Worm (Caenorhabditis elegans) whole organism, L2 larva: ENCODE measurements around the gene F08H9.4.

ENCODE experiments used
- C34F6.9 ChIP-seq: fragments of 150-350 bp; optimal IDR thresholded peaks from 2 replicates; lab custom pipeline; 2014; ENCODE audit warnings: missing biosample characterization, missing genetic modification characterization
- R02D3.7 ChIP-seq: fragments of 150-350 bp; optimal IDR thresholded peaks from 2 replicates; lab custom pipeline; 2014; ENCODE audit warnings: missing biosample characterization, missing genetic modification characterization
- ZK546.5 ChIP-seq: sonication (generic microtip); optimal IDR thresholded peaks from 2 replicates; lab custom pipeline; 2017; ENCODE audit warnings: missing biosample characterization, missing genetic modification characterization
- ama-1 ChIP-seq: fragments of 150-350 bp; optimal IDR thresholded peaks from 2 replicates; lab custom pipeline; 2018; ENCODE audit warnings: inconsistent platforms
- blmp-1 ChIP-seq: sonication (generic microtip); optimal IDR thresholded peaks from 2 replicates; lab custom pipeline; 2017; ENCODE audit warnings: missing genetic modification characterization, mild to moderate bottlenecking, missing compliant biosample characterization, antibody characterized with exemption, moderate library complexity; ENCODE audit not compliant: insufficient read depth
- ceh-16 ChIP-seq: fragments of 150-350 bp; optimal IDR thresholded peaks from 2 replicates; lab custom pipeline; 2014; ENCODE audit warnings: missing biosample characterization, missing genetic modification characterization
- ceh-82 ChIP-seq: fragments of 150-350 bp; optimal IDR thresholded peaks from 2 replicates; lab custom pipeline; 2014; ENCODE audit warnings: missing biosample characterization, missing genetic modification characterization
- crh-2 ChIP-seq: sonication (generic microtip); optimal IDR thresholded peaks from 2 replicates; lab custom pipeline; 2017; ENCODE audit warnings: missing biosample characterization, missing genetic modification characterization
- egl-27 ChIP-seq: sonication (generic microtip); optimal IDR thresholded peaks from 3 replicates; lab custom pipeline; 2017; ENCODE audit warnings: missing biosample characterization, missing genetic modification reagents, missing genetic modification characterization
- elt-1 ChIP-seq: fragments of 150-350 bp; optimal IDR thresholded peaks from 2 replicates; lab custom pipeline; 2014; ENCODE audit warnings: missing biosample characterization, missing genetic modification characterization
- elt-3 ChIP-seq: sonication (generic microtip); optimal IDR thresholded peaks from 2 replicates; lab custom pipeline; 2017; ENCODE audit warnings: missing biosample characterization, missing genetic modification characterization
- fos-1 ChIP-seq: fragments of 150-350 bp; optimal IDR thresholded peaks from 2 replicates; lab custom pipeline; 2014; ENCODE audit warnings: missing biosample characterization, missing genetic modification characterization
- gmeb-1 ChIP-seq: fragments of 150-350 bp; optimal IDR thresholded peaks from 2 replicates; lab custom pipeline; 2014; ENCODE audit warnings: missing biosample characterization, missing genetic modification characterization
- lin-11 ChIP-seq: fragments of 150-350 bp; sonication (generic microtip); optimal IDR thresholded peaks from 2 replicates; lab custom pipeline; 2014; ENCODE audit warnings: missing biosample characterization, missing genetic modification characterization, inconsistent platforms, mixed read lengths
- lin-13 ChIP-seq: fragments of 150-350 bp; optimal IDR thresholded peaks from 2 replicates; lab custom pipeline; 2014; ENCODE audit warnings: missing biosample characterization, missing genetic modification reagents, missing genetic modification characterization
- lin-39 ChIP-seq: fragments of 150-350 bp; optimal IDR thresholded peaks from 2 replicates; lab custom pipeline; 2014; ENCODE audit warnings: missing biosample characterization, missing genetic modification reagents, missing genetic modification characterization
- lsy-2 ChIP-seq, 2 experiments: fragments of 150-350 bp in 1 of 2; sonication (generic microtip) in 1 of 2; optimal IDR thresholded peaks; 2 replicates each; lab custom pipeline; 2014 to 2017; ENCODE audit warnings: missing biosample characterization in 2 of 2, missing genetic modification characterization in 2 of 2
- mab-5 ChIP-seq: fragments of 150-350 bp; optimal IDR thresholded peaks from 2 replicates; lab custom pipeline; 2014; ENCODE audit warnings: missing biosample characterization, missing genetic modification characterization
- mbf-1 ChIP-seq: sonication (generic microtip); optimal IDR thresholded peaks from 2 replicates; lab custom pipeline; 2017; ENCODE audit warnings: missing biosample characterization, missing genetic modification characterization
- mdl-1 ChIP-seq, 2 experiments: fragments of 150-350 bp in 1 of 2; sonication (generic microtip) in 1 of 2; optimal IDR thresholded peaks; 2 replicates each; lab custom pipeline; 2017; ENCODE audit warnings: missing biosample characterization in 2 of 2, missing genetic modification characterization in 2 of 2
- nhr-10 ChIP-seq: sonication (generic microtip); optimal IDR thresholded peaks from 2 replicates; lab custom pipeline; 2017; ENCODE audit warnings: missing biosample characterization, missing genetic modification characterization
- nhr-11 ChIP-seq: fragments of 150-350 bp; optimal IDR thresholded peaks from 2 replicates; lab custom pipeline; 2014; ENCODE audit warnings: missing biosample characterization, missing genetic modification characterization
- nhr-12 ChIP-seq: fragments of 150-350 bp; optimal IDR thresholded peaks from 2 replicates; lab custom pipeline; 2014; ENCODE audit warnings: missing biosample characterization, missing genetic modification characterization
- nhr-129 ChIP-seq: fragments of 150-350 bp; optimal IDR thresholded peaks from 2 replicates; lab custom pipeline; 2014; ENCODE audit warnings: missing biosample characterization, missing genetic modification characterization
- nhr-21 ChIP-seq: fragments of 150-350 bp; optimal IDR thresholded peaks from 2 replicates; lab custom pipeline; 2014; ENCODE audit warnings: missing biosample characterization, missing genetic modification characterization
- nhr-23 ChIP-seq: fragments of 150-350 bp; optimal IDR thresholded peaks from 2 replicates; lab custom pipeline; 2014; ENCODE audit warnings: missing biosample characterization, missing genetic modification reagents, missing genetic modification characterization
- nhr-237 ChIP-seq: fragments of 150-350 bp; optimal IDR thresholded peaks from 2 replicates; lab custom pipeline; 2014; ENCODE audit warnings: missing biosample characterization, missing genetic modification characterization
- nhr-25 ChIP-seq: fragments of 150-350 bp; sonication (generic microtip); optimal IDR thresholded peaks from 3 replicates; lab custom pipeline; 2014; ENCODE audit warnings: missing biosample characterization, missing genetic modification characterization
- nhr-77 ChIP-seq: fragments of 150-350 bp; optimal IDR thresholded peaks from 2 replicates; lab custom pipeline; 2014; ENCODE audit warnings: missing biosample characterization, missing genetic modification characterization
- peb-1 ChIP-seq: fragments of 150-350 bp; optimal IDR thresholded peaks from 2 replicates; lab custom pipeline; 2014; ENCODE audit warnings: missing biosample characterization, missing genetic modification characterization
- sem-4 ChIP-seq: fragments of 150-350 bp; optimal IDR thresholded peaks from 2 replicates; lab custom pipeline; 2014; ENCODE audit warnings: missing biosample characterization, missing genetic modification reagents, missing genetic modification characterization
- skn-1 ChIP-seq: sonication (generic microtip); optimal IDR thresholded peaks from 2 replicates; lab custom pipeline; 2017; ENCODE audit warnings: missing biosample characterization, missing genetic modification characterization
- sma-3 ChIP-seq: sonication (generic microtip); optimal IDR thresholded peaks from 2 replicates; lab custom pipeline; 2016; ENCODE audit warnings: missing genetic modification reagents, missing genetic modification characterization, missing compliant biosample characterization
- sma-9 ChIP-seq, 2 experiments: fragments of 150-350 bp in 1 of 2; sonication (generic microtip) in 1 of 2; optimal IDR thresholded peaks; 2 replicates each; lab custom pipeline; 2014 to 2016; ENCODE audit warnings: missing genetic modification characterization in 2 of 2, mild to moderate bottlenecking in 1 of 2, missing biosample characterization in 1 of 2, missing compliant biosample characterization in 1 of 2, missing genetic modification reagents in 1 of 2, moderate library complexity in 1 of 2
- snpc-4 ChIP-seq: fragments of 150-350 bp; optimal IDR thresholded peaks from 2 replicates; lab custom pipeline; 2014; ENCODE audit warnings: missing biosample characterization, missing genetic modification characterization
- unc-55 ChIP-seq: fragments of 150-350 bp; sonication (generic microtip); optimal IDR thresholded peaks from 3 replicates; lab custom pipeline; 2014; ENCODE audit warnings: missing biosample characterization, missing genetic modification reagents, missing genetic modification characterization
- ztf-1 ChIP-seq: fragments of 200-800 bp; sonication (Bioruptor generic); conservative IDR thresholded peaks from 2 replicates; pipeline ENCODE4 v1.3.6; 2022; ENCODE audit warnings: missing genetic modification characterization, missing compliant biosample characterization
- ztf-11 ChIP-seq: sonication (generic microtip); optimal IDR thresholded peaks from 2 replicates; lab custom pipeline; 2017; ENCODE audit warnings: missing biosample characterization, missing genetic modification characterization
- ztf-4 ChIP-seq: fragments of 150-350 bp; optimal IDR thresholded peaks from 2 replicates; lab custom pipeline; 2014; ENCODE audit warnings: missing biosample characterization, missing genetic modification characterization

F08H9.4 gene

DNA sequence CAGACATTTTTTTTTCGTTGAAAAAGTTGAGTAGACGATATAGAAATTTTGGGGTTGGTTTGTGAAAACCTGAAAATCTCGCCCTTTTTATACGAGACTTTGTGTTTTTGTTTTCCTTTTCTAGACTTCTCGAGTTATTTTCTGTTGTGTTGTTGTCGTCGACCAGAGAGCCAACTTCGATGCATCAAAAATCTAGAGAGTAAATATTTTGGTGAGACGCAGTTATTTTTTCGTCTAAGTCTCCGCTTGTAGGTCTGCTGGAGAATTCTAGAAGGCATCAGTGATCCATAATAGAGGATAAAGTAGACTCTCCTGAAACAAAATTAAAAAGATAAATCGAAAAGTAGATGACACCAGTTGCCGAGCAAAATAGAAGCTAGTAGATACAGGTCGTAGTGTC lies at the start of gene F08H9.4:
F08H9.4 (minus strand) TSS at position 61 of the 400 bp plus-strand sequence.
- peak; percentile 20 for TF ChIP-seq unc-55 (GFP tag; lab: Kevin White, UChicago)
- TF ChIP-seq nhr-129 (tag; lab: Kevin White, UChicago), result peak; percentile 0
- no peak for TF ChIP-seq snpc-4 (tag; lab: Kevin White, UChicago)
- TF ChIP-seq C34F6.9, result peak; percentile 45
- TF ChIP-seq ztf-4 (tag; lab: Kevin White, UChicago), result no peak
- TF ChIP-seq fos-1 (tag; lab: Kevin White, UChicago), result no peak

DNA sequence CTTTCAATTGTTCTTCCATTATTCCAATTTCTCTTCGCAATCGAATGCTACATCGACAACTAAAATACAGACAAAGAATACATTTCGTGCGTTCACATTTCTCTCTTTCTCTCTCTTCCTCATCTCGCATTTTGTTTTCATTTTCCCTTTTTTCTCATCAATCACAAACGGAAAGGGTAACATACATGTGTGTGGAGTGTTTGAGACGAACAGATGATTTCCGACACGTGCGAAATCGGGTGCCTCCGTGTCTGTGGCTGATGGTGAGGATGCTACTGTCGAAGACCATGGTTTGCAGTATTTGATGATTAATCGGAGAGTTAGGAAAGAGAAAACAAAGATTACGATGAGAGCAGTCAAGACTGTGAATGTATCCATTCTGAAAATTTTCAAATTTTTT lies 46.5 kb upstream of the F08H9.4 start, which contains the start of gene R02D5.9:
R02D5.9 (minus strand) TSS at position 378 of the 400 bp plus-strand sequence.
- TF ChIP-seq sma-9 (GFP tag; optimal IDR thresholded peaks at IDR 0.05; lab: Kevin White, UChicago) (peak; percentile 88), sma-9 (tag; optimal IDR thresholded peaks at IDR 0.05; lab: Kevin White, UChicago) (no peak), fos-1 (tag; lab: Kevin White, UChicago) (peak; percentile 20), sem-4 (tag; lab: Kevin White, UChicago) (peak; percentile 49), nhr-10 (tag; lab: Kevin White, UChicago) (no peak), blmp-1 (tag; lab: Kevin White, UChicago) (peak; percentile 97), ama-1 (lab: Kevin White, UChicago) (no peak), mdl-1 (tag; optimal IDR thresholded peaks at IDR 0.05; lab: Kevin White, UChicago) (peak; percentile 37 to 82), sma-3 (GFP tag; lab: Kevin White, UChicago) (peak; percentile 95), nhr-11 (no peak), nhr-129 (tag; lab: Kevin White, UChicago) (peak; percentile 42), egl-27 (peak; percentile 9), nhr-21 (tag; lab: Kevin White, UChicago) (peak; percentile 72), nhr-25 (tag; lab: Kevin White, UChicago) (peak; percentile 87)

DNA sequence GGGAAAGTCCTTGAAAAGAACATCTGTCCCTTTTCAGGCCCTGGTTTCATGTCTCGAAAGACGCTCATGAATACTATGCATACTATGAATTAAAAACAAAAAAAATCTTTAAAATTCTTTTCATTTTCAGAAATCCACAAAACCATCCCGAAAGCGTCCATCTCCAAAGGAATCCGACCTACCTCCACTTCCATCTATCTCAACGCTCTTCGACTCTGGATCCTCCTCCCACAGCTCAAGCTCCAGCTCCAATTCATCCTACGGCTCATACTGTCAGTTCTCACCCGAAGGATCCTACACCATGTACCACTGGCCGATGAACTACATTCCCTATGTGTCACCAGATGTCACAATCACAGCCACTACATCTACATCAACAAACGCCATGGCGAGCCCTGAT lies 44.3 kb upstream of the F08H9.4 start:
- no peak for TF ChIP-seq lin-13 (GFP tag; lab: Kevin White, UChicago)

DNA sequence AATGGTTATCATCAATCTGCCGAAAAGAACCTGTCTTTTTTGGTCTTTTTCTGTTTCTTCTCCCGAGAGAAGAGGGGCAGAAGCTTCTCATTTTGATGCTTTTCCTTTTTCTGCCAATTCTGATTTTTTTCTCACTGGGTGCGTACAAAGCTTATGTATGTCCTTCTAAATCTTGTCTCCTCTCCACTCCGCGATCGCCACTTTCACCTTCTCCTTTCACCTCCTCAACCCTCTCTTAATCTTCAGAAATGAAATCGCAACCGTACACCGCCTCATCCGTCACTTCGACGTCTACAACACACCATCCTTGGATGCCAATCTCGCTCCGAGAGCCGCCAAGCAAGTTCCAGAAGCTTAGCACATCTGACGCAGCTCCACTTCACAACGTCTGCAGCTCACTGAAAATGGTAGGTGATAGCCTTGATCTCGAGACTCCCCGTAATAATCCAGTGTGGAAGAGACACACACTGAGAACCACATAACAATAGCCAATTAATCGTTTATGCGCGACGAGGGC lies 43.8 kb upstream of the F08H9.4 start, which contains the start of gene R02D5.1:
R02D5.1 (plus strand) TSS at position 245 of the 517 bp plus-strand sequence.
- TF ChIP-seq blmp-1 (tag; lab: Kevin White, UChicago) (peak; percentile 88), nhr-237 (no peak)

DNA sequence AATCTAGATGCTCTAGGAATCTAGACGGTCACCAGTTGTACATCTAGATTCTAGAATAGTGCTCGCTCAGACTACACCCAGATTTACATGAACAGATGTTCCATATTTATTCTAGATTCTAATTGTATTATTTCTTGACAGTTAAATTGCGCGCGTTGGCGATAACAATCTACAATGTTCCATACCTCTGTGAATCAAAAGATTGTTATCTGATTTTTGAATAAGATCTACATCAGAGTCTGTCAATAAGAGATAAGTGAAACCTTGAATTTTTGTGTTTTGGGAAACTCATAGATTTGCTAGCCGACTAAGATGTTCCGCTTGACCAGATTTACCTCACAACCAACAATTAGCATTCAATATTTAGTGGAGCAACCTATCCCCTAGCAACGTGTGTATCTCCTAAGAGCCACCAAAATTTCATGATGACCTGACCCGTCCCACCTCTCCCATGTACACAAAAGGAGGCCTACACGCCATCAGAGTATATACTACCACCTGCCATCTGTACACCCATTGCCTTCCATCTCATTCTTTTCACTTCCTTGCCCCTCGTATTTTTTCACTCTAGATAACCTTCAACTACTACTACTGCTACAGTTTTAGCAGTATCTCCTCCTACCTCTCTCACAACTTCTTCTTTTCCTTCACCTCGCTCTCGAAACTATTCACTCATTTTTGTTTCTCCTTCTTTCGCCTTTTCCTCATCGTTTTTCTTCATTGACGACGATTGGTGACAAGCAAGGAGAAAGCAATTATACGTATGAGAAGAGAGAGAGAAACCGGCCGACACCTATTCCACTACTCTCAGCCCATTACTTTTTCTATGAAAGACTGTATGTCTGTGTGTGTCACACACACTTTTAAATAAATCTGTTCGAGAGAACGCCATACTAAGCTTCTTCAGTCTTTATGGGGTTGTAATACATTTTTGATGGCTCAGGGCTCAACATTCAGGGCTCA lies 42.8 kb upstream of the F08H9.4 start:
- TF ChIP-seq mbf-1 (tag; lab: Kevin White, UChicago) (no peak), ama-1 (lab: Kevin White, UChicago) (no peak), gmeb-1 (tag; lab: Kevin White, UChicago) (no peak), mab-5 (tag; lab: Kevin White, UChicago) (no peak), lin-13 (GFP tag; lab: Kevin White, UChicago) (no peak), nhr-77 (tag; lab: Kevin White, UChicago) (no peak), fos-1 (tag; lab: Kevin White, UChicago) (no peak), skn-1 (tag; lab: Kevin White, UChicago) (no peak), blmp-1 (tag; lab: Kevin White, UChicago) (peak; percentile 90), ztf-11 (tag; lab: Kevin White, UChicago) (no peak), nhr-129 (tag; lab: Kevin White, UChicago) (no peak), ztf-4 (tag; lab: Kevin White, UChicago) (no peak), nhr-11 (no peak), unc-55 (GFP tag; lab: Kevin White, UChicago) (no peak), lin-11 (no peak), sma-9 (GFP tag; optimal IDR thresholded peaks at IDR 0.05; lab: Kevin White, UChicago) (peak; percentile 94), sma-9 (tag; optimal IDR thresholded peaks at IDR 0.05; lab: Kevin White, UChicago) (no peak), nhr-21 (tag; lab: Kevin White, UChicago) (no peak), nhr-237 (no peak), nhr-25 (tag; lab: Kevin White, UChicago) (peak; percentile 84), egl-27 (peak; percentile 84), ceh-82 (tag; lab: Kevin White, UChicago) (no peak), R02D3.7 (tag; lab: Kevin White, UChicago) (no peak), ceh-16 (tag; lab: Kevin White, UChicago) (peak; percentile 100), ZK546.5 (tag; lab: Kevin White, UChicago) (no peak), lin-39 (tag; lab: Kevin White, UChicago) (no peak), crh-2 (no peak), elt-1 (peak; percentile 100), mdl-1 (tag; optimal IDR thresholded peaks at IDR 0.05; lab: Kevin White, UChicago) (no peak), lsy-2 (tag; optimal IDR thresholded peaks at IDR 0.05; lab: Kevin White, UChicago) (peak in 1 of 2 experiments; percentile 15), peb-1 (tag; lab: Kevin White, UChicago) (no peak), nhr-23 (tag; lab: Kevin White, UChicago) (peak; percentile 98), elt-3 (tag; lab: Kevin White, UChicago) (no peak), ztf-1 (no peak), C34F6.9 (no peak), nhr-12 (tag; lab: Kevin White, UChicago) (no peak)
